Worm (Caenorhabditis elegans): ENCODE data around the gene Y82E9BR.6.

Gene Y82E9BR.6

ce11 chrIII:1347003-1347402 lies 34.0 kb upstream of the Y82E9BR.6 start:
- no peak for TF ChIP-seq unc-62 (GFP tag; optimal IDR thresholded peaks at IDR 0.05)
- no peak for TF ChIP-seq ztf-11 (tag; optimal IDR thresholded peaks at IDR 0.05)
- TF ChIP-seq lsy-2 (tag; optimal IDR thresholded peaks at IDR 0.05), result no peak
- TF ChIP-seq nhr-28 (tag; optimal IDR thresholded peaks at IDR 0.05), result no peak
- no peak for TF ChIP-seq ham-2 (GFP tag; optimal IDR thresholded peaks at IDR 0.05)
- no peak for TF ChIP-seq nhr-237 (tag; optimal IDR thresholded peaks at IDR 0.05)
- no peak for TF ChIP-seq snpc-4 (tag; optimal IDR thresholded peaks at IDR 0.05)
- no peak for TF ChIP-seq ces-1 (GFP tag; optimal IDR thresholded peaks at IDR 0.05)
- no peak for TF ChIP-seq hlh-1 (tag; optimal IDR thresholded peaks at IDR 0.05)
- TF ChIP-seq nhr-12 (tag; optimal IDR thresholded peaks at IDR 0.05), result no peak
- no peak for TF ChIP-seq elt-1 (tag; optimal IDR thresholded peaks at IDR 0.05; ENCODE audit: borderline replicate concordance, insufficient read depth)
- TF ChIP-seq flh-1 (GFP tag; optimal IDR thresholded peaks at IDR 0.05), result no peak
- no peak for TF ChIP-seq mls-2 (tag; optimal IDR thresholded peaks at IDR 0.05)
- TF ChIP-seq cnd-1 (tag; optimal IDR thresholded peaks at IDR 0.05), result no peak

- TF ChIP-seq ceh-39 (tag; optimal IDR thresholded peaks at IDR 0.05) (no peak), blmp-1 (tag; optimal IDR thresholded peaks at IDR 0.05) (no peak), ztf-11 (tag; optimal IDR thresholded peaks at IDR 0.05) (no peak), ham-2 (GFP tag; optimal IDR thresholded peaks at IDR 0.05) (no peak), cnd-1 (tag; optimal IDR thresholded peaks at IDR 0.05) (no peak), nhr-237 (tag; optimal IDR thresholded peaks at IDR 0.05) (no peak), ces-1 (GFP tag; optimal IDR thresholded peaks at IDR 0.05) (no peak), tbx-8 (GFP tag; optimal IDR thresholded peaks at IDR 0.05) (no peak), mab-5 (tag; optimal IDR thresholded peaks at IDR 0.05) (no peak), sem-2 (GFP tag; optimal IDR thresholded peaks at IDR 0.05) (no peak), sptf-1 (tag; optimal IDR thresholded peaks at IDR 0.05) (no peak), ceh-43 (GFP tag; optimal IDR thresholded peaks at IDR 0.05) (no peak), nhr-12 (tag; optimal IDR thresholded peaks at IDR 0.05) (no peak), elt-3 (tag; optimal IDR thresholded peaks at IDR 0.05) (no peak), mep-1 (tag; optimal IDR thresholded peaks at IDR 0.05) (no peak), unc-39 (tag; optimal IDR thresholded peaks at IDR 0.05) (no peak), hlh-1 (tag; optimal IDR thresholded peaks at IDR 0.05) (no peak), nhr-28 (tag; optimal IDR thresholded peaks at IDR 0.05) (no peak)
Measured at ce11 chrIII:1347539-1347938, 33.5 kb upstream of the Y82E9BR.6 start, which contains the start of gene Y82E9BL.5. Gene Y82E9BL.5, minus strand, starts transcription at chrIII:1347639.

- TF ChIP-seq nhr-28 (tag; optimal IDR thresholded peaks at IDR 0.05), result no peak
- no peak for TF ChIP-seq lin-32 (GFP tag; optimal IDR thresholded peaks at IDR 0.05)
- no peak for TF ChIP-seq flh-1 (GFP tag; optimal IDR thresholded peaks at IDR 0.05)
- no peak for TF ChIP-seq hlh-1 (tag; optimal IDR thresholded peaks at IDR 0.05)
- TF ChIP-seq unc-39 (tag; optimal IDR thresholded peaks at IDR 0.05), result no peak
- no peak for TF ChIP-seq elt-1 (tag; optimal IDR thresholded peaks at IDR 0.05; ENCODE audit: borderline replicate concordance, insufficient read depth)
- TF ChIP-seq lsy-2 (tag; optimal IDR thresholded peaks at IDR 0.05), result no peak
- TF ChIP-seq nhr-12 (tag; optimal IDR thresholded peaks at IDR 0.05), result no peak
- TF ChIP-seq ceh-39 (tag; optimal IDR thresholded peaks at IDR 0.05), result no peak
- no peak for TF ChIP-seq cnd-1 (tag; optimal IDR thresholded peaks at IDR 0.05)
- no peak for TF ChIP-seq mls-2 (tag; optimal IDR thresholded peaks at IDR 0.05)
- no peak for TF ChIP-seq ces-1 (GFP tag; optimal IDR thresholded peaks at IDR 0.05)
- TF ChIP-seq ceh-83 (GFP tag; optimal IDR thresholded peaks at IDR 0.05), result no peak
- TF ChIP-seq mep-1 (tag; optimal IDR thresholded peaks at IDR 0.05), result no peak
Measured at ce11 chrIII:1349313-1349712, 31.7 kb upstream of the Y82E9BR.6 start, which contains the start of gene fbxa-25. Gene fbxa-25, minus strand, starts transcription at chrIII:1349450.

ce11 chrIII:1350745-1351144 lies 30.3 kb upstream of the Y82E9BR.6 start, which contains the start of gene Y82E9BL.3:
Gene Y82E9BL.3, minus strand, starts transcription at chrIII:1350845.
- TF ChIP-seq elt-1 (tag; optimal IDR thresholded peaks at IDR 0.05; ENCODE audit: borderline replicate concordance, insufficient read depth) (no peak), snpc-4 (tag; optimal IDR thresholded peaks at IDR 0.05) (no peak), sem-2 (GFP tag; optimal IDR thresholded peaks at IDR 0.05) (no peak), ceh-83 (GFP tag; optimal IDR thresholded peaks at IDR 0.05) (no peak), hlh-1 (tag; optimal IDR thresholded peaks at IDR 0.05) (no peak), ztf-11 (tag; optimal IDR thresholded peaks at IDR 0.05) (no peak), M03D4.4 (tag; optimal IDR thresholded peaks at IDR 0.05) (no peak)

ce11 chrIII:1354523-1354922 lies 26.5 kb upstream of the Y82E9BR.6 start:
- TF ChIP-seq lin-13 (tag; optimal IDR thresholded peaks at IDR 0.05), result no peak
- no peak for TF ChIP-seq bed-3 (GFP tag; optimal IDR thresholded peaks at IDR 0.05)
- TF ChIP-seq ham-2 (GFP tag; optimal IDR thresholded peaks at IDR 0.05), result no peak
- no peak for TF ChIP-seq ceh-83 (GFP tag; optimal IDR thresholded peaks at IDR 0.05)
